Worm (Caenorhabditis elegans): Measurements from ENCODE around the gene srh-201.

srh-201 gene

ce11 chrV:9049271-9049670 lies 35.6 kb upstream of the srh-201 start:
- no peak for TF ChIP-seq tab-1 (GFP tag; IDR thresholded peaks at IDR 0.05)
- TF ChIP-seq klf-2 (GFP tag; conservative IDR thresholded peaks at IDR 0.05): no peak
- no peak for TF ChIP-seq ztf-23 (GFP tag; IDR thresholded peaks at IDR 0.05)
- TF ChIP-seq T22C8.4 (GFP tag; IDR thresholded peaks at IDR 0.05): no peak
- TF ChIP-seq flt-1 (GFP tag; IDR thresholded peaks at IDR 0.05): no peak
- no peak for TF ChIP-seq med-1 (GFP tag; optimal IDR thresholded peaks at IDR 0.05; ENCODE audit: insufficient read depth)
- TF ChIP-seq cog-1 (tag; optimal IDR thresholded peaks at IDR 0.05): no peak
- TF ChIP-seq ref-1 (GFP tag; conservative IDR thresholded peaks at IDR 0.05): no peak
- no peak for TF ChIP-seq ztf-29 (GFP tag; IDR thresholded peaks at IDR 0.05)

- TF ChIP-seq ref-1 (GFP tag; conservative IDR thresholded peaks at IDR 0.05): no peak
- TF ChIP-seq ztf-29 (GFP tag; IDR thresholded peaks at IDR 0.05): no peak
- no peak for TF ChIP-seq T22C8.4 (GFP tag; IDR thresholded peaks at IDR 0.05)
- no peak for TF ChIP-seq tab-1 (GFP tag; IDR thresholded peaks at IDR 0.05)
- no peak for TF ChIP-seq ztf-23 (GFP tag; IDR thresholded peaks at IDR 0.05)
- TF ChIP-seq klf-2 (GFP tag; conservative IDR thresholded peaks at IDR 0.05): no peak
- TF ChIP-seq flt-1 (GFP tag; IDR thresholded peaks at IDR 0.05): no peak
- no peak for TF ChIP-seq cog-1 (tag; optimal IDR thresholded peaks at IDR 0.05)
- TF ChIP-seq med-1 (GFP tag; optimal IDR thresholded peaks at IDR 0.05; ENCODE audit: insufficient read depth): no peak
Measured at ce11 chrV:9047555-9048049, 33.9 kb upstream of the srh-201 start, which contains the start of gene C25E10.17. Gene C25E10.17, minus strand, starts transcription at chrV:9047605.

- TF ChIP-seq ref-1 (GFP tag; conservative IDR thresholded peaks at IDR 0.05) (no peak), T22C8.4 (GFP tag; IDR thresholded peaks at IDR 0.05) (no peak), med-1 (GFP tag; optimal IDR thresholded peaks at IDR 0.05; ENCODE audit: insufficient read depth) (no peak), klf-2 (GFP tag; conservative IDR thresholded peaks at IDR 0.05) (no peak), cog-1 (tag; optimal IDR thresholded peaks at IDR 0.05) (no peak), tab-1 (GFP tag; IDR thresholded peaks at IDR 0.05) (no peak), ztf-29 (GFP tag; IDR thresholded peaks at IDR 0.05) (no peak), flt-1 (GFP tag; IDR thresholded peaks at IDR 0.05) (no peak), ztf-23 (GFP tag; IDR thresholded peaks at IDR 0.05) (no peak)
Measured at ce11 chrV:9044871-9045270, 31.2 kb upstream of the srh-201 start, which contains the start of gene nhr-30. Gene nhr-30, plus strand, starts transcription at chrV:9045171.

ce11 chrV:9041030-9041429 lies 27.4 kb upstream of the srh-201 start, which contains the start of gene cyp-33B1:
Gene cyp-33B1, plus strand, starts transcription at chrV:9041330.
- TF ChIP-seq klf-2 (GFP tag; conservative IDR thresholded peaks at IDR 0.05): no peak
- no peak for TF ChIP-seq flt-1 (GFP tag; IDR thresholded peaks at IDR 0.05)
- TF ChIP-seq ref-1 (GFP tag; conservative IDR thresholded peaks at IDR 0.05): no peak
- no peak for TF ChIP-seq med-1 (GFP tag; optimal IDR thresholded peaks at IDR 0.05; ENCODE audit: insufficient read depth)
- no peak for TF ChIP-seq tab-1 (GFP tag; IDR thresholded peaks at IDR 0.05)
- no peak for TF ChIP-seq ztf-29 (GFP tag; IDR thresholded peaks at IDR 0.05)
- TF ChIP-seq ztf-23 (GFP tag; IDR thresholded peaks at IDR 0.05): no peak
- TF ChIP-seq T22C8.4 (GFP tag; IDR thresholded peaks at IDR 0.05): no peak
- TF ChIP-seq cog-1 (tag; optimal IDR thresholded peaks at IDR 0.05): no peak

- TF ChIP-seq ztf-23 (GFP tag; IDR thresholded peaks at IDR 0.05) (no peak), ztf-29 (GFP tag; IDR thresholded peaks at IDR 0.05) (no peak), klf-2 (GFP tag; conservative IDR thresholded peaks at IDR 0.05) (no peak), tab-1 (GFP tag; IDR thresholded peaks at IDR 0.05) (no peak), T22C8.4 (GFP tag; IDR thresholded peaks at IDR 0.05) (no peak), med-1 (GFP tag; optimal IDR thresholded peaks at IDR 0.05; ENCODE audit: insufficient read depth) (no peak), flt-1 (GFP tag; IDR thresholded peaks at IDR 0.05) (no peak), cog-1 (tag; optimal IDR thresholded peaks at IDR 0.05) (no peak), ref-1 (GFP tag; conservative IDR thresholded peaks at IDR 0.05) (no peak)
Measured at ce11 chrV:9035685-9036084, 22.0 kb upstream of the srh-201 start, which contains the start of gene srsx-34. Gene srsx-34, plus strand, starts transcription at chrV:9035985.

- no peak for TF ChIP-seq tab-1 (GFP tag; IDR thresholded peaks at IDR 0.05)
- no peak for TF ChIP-seq ref-1 (GFP tag; conservative IDR thresholded peaks at IDR 0.05)
- TF ChIP-seq cog-1 (tag; optimal IDR thresholded peaks at IDR 0.05): no peak
- TF ChIP-seq flt-1 (GFP tag; IDR thresholded peaks at IDR 0.05): no peak
- no peak for TF ChIP-seq med-1 (GFP tag; optimal IDR thresholded peaks at IDR 0.05; ENCODE audit: insufficient read depth)
- TF ChIP-seq T22C8.4 (GFP tag; IDR thresholded peaks at IDR 0.05): no peak
- no peak for TF ChIP-seq ztf-29 (GFP tag; IDR thresholded peaks at IDR 0.05)
- TF ChIP-seq klf-2 (GFP tag; conservative IDR thresholded peaks at IDR 0.05): no peak
- TF ChIP-seq ztf-23 (GFP tag; IDR thresholded peaks at IDR 0.05): no peak
Measured at ce11 chrV:9033267-9033666, 19.6 kb upstream of the srh-201 start, which contains the start of gene C25E10.4. Gene C25E10.4, plus strand, starts transcription at chrV:9033567.

ce11 chrV:9030248-9030647 lies 16.6 kb upstream of the srh-201 start, which contains the start of gene C25E10.5:
Gene C25E10.5, plus strand, starts transcription at chrV:9030548.
- TF ChIP-seq T22C8.4 (GFP tag; IDR thresholded peaks at IDR 0.05) (no peak), ztf-29 (GFP tag; IDR thresholded peaks at IDR 0.05) (no peak), ref-1 (GFP tag; conservative IDR thresholded peaks at IDR 0.05) (no peak), tab-1 (GFP tag; IDR thresholded peaks at IDR 0.05) (no peak), flt-1 (GFP tag; IDR thresholded peaks at IDR 0.05) (no peak), klf-2 (GFP tag; conservative IDR thresholded peaks at IDR 0.05) (no peak), cog-1 (tag; optimal IDR thresholded peaks at IDR 0.05) (no peak), ztf-23 (GFP tag; IDR thresholded peaks at IDR 0.05) (no peak), med-1 (GFP tag; optimal IDR thresholded peaks at IDR 0.05; ENCODE audit: insufficient read depth) (no peak)

- TF ChIP-seq med-1 (GFP tag; optimal IDR thresholded peaks at IDR 0.05; ENCODE audit: insufficient read depth): no peak
- no peak for TF ChIP-seq klf-2 (GFP tag; conservative IDR thresholded peaks at IDR 0.05)
- TF ChIP-seq cog-1 (tag; optimal IDR thresholded peaks at IDR 0.05): no peak
- TF ChIP-seq flt-1 (GFP tag; IDR thresholded peaks at IDR 0.05): no peak
- no peak for TF ChIP-seq T22C8.4 (GFP tag; IDR thresholded peaks at IDR 0.05)
- TF ChIP-seq ref-1 (GFP tag; conservative IDR thresholded peaks at IDR 0.05): no peak
- no peak for TF ChIP-seq tab-1 (GFP tag; IDR thresholded peaks at IDR 0.05)
- TF ChIP-seq ztf-23 (GFP tag; IDR thresholded peaks at IDR 0.05): no peak
- no peak for TF ChIP-seq ztf-29 (GFP tag; IDR thresholded peaks at IDR 0.05)
Measured at ce11 chrV:9024713-9025112, 11.0 kb upstream of the srh-201 start, which contains the start of gene bus-1. Gene bus-1, minus strand, starts transcription at chrV:9024813.

ce11 chrV:9022078-9022477 lies 8.4 kb upstream of the srh-201 start, which contains the start of gene oac-41:
Gene oac-41, minus strand, starts transcription at chrV:9022178.
- no peak for TF ChIP-seq tab-1 (GFP tag; IDR thresholded peaks at IDR 0.05)
- TF ChIP-seq cog-1 (tag; optimal IDR thresholded peaks at IDR 0.05): no peak
- no peak for TF ChIP-seq klf-2 (GFP tag; conservative IDR thresholded peaks at IDR 0.05)
- TF ChIP-seq flt-1 (GFP tag; IDR thresholded peaks at IDR 0.05): no peak
- TF ChIP-seq ztf-29 (GFP tag; IDR thresholded peaks at IDR 0.05): no peak
- TF ChIP-seq ref-1 (GFP tag; conservative IDR thresholded peaks at IDR 0.05): no peak
- no peak for TF ChIP-seq med-1 (GFP tag; optimal IDR thresholded peaks at IDR 0.05; ENCODE audit: insufficient read depth)
- no peak for TF ChIP-seq T22C8.4 (GFP tag; IDR thresholded peaks at IDR 0.05)
- no peak for TF ChIP-seq ztf-23 (GFP tag; IDR thresholded peaks at IDR 0.05)

All from whole organism, midembryonic.